Fruit fly (Drosophila melanogaster) whole organism, wandering third instar larva: ENCODE results near the gene CG43678.
A peak's percentile ranks its signal among the peaks of the same experiment; 100 is the strongest.

ENCODE experiments used
- Abd-B ChIP-seq: fragments of >200 bp; optimal IDR thresholded peaks from 2 replicates; lab custom pipeline; 2017; ENCODE audit warnings: missing biosample characterization, missing genetic modification characterization
- CG32264 ChIP-seq: fragments of 200-800 bp; sonication (Bioruptor generic); optimal IDR thresholded peaks from 2 replicates; lab custom pipeline; 2016; ENCODE audit warnings: missing biosample characterization, missing genetic modification characterization
- CG9705 ChIP-seq: fragments of 200-800 bp; sonication (Bioruptor generic); optimal IDR thresholded peaks from 2 replicates; lab custom pipeline; 2018; ENCODE audit warnings: missing biosample characterization, mild to moderate bottlenecking, missing genetic modification characterization
- CrebA ChIP-seq: fragments of 200-800 bp; sonication (Bioruptor generic); optimal IDR thresholded peaks from 2 replicates; lab custom pipeline; 2016; ENCODE audit warnings: missing biosample characterization, mild to moderate bottlenecking, missing genetic modification characterization, borderline replicate concordance
- Dfd ChIP-seq: fragments of >200 bp; optimal IDR thresholded peaks from 2 replicates; lab custom pipeline; 2017; ENCODE audit warnings: missing biosample characterization, missing genetic modification characterization
- Dif ChIP-seq: fragments of 200-275, 200-300 bp; sonication (Bioruptor generic); optimal IDR thresholded peaks from 2 replicates; lab custom pipeline; 2018; ENCODE audit warnings: missing biosample characterization, missing genetic modification characterization; ENCODE audit not compliant: partially characterized antibody
- GATAd ChIP-seq: sonication (Bioruptor generic); optimal IDR thresholded peaks from 2 replicates; lab custom pipeline; 2016; ENCODE audit warnings: missing biosample characterization, missing genetic modification characterization
- HLH106 ChIP-seq: fragments of 200-800 bp; optimal IDR thresholded peaks from 3 replicates; lab custom pipeline; 2019; ENCODE audit warnings: missing biosample characterization, mild to moderate bottlenecking, missing genetic modification characterization, moderate library complexity
- Hr78 ChIP-seq: fragments of >200 bp; optimal IDR thresholded peaks from 2 replicates; lab custom pipeline; 2017; ENCODE audit warnings: missing biosample characterization, missing genetic modification characterization
- Hr83 ChIP-seq: fragments of 200-300 bp; sonication (Bioruptor generic); optimal IDR thresholded peaks from 2 replicates; lab custom pipeline; 2016; ENCODE audit warnings: missing biosample characterization, mild to moderate bottlenecking, missing genetic modification characterization, moderate library complexity; ENCODE audit not compliant: poor library complexity, severe bottlenecking
- Jra ChIP-seq: sonication (Bioruptor generic); optimal IDR thresholded peaks from 2 replicates; lab custom pipeline; 2016; ENCODE audit warnings: missing biosample characterization, missing genetic modification characterization
- Mio ChIP-seq: sonication (Bioruptor generic); optimal IDR thresholded peaks from 2 replicates; lab custom pipeline; 2016; ENCODE audit warnings: missing biosample characterization, missing genetic modification characterization
- Myc ChIP-seq: fragments of >200 bp; optimal IDR thresholded peaks from 2 replicates; lab custom pipeline; 2017
- N ChIP-seq: fragments of >200 bp; optimal IDR thresholded peaks from 2 replicates; lab custom pipeline; 2018; ENCODE audit warnings: missing biosample characterization, missing external identifiers, missing genetic modification characterization
- OdsH ChIP-seq: fragments of 200-800 bp; sonication (Bioruptor generic); optimal IDR thresholded peaks from 2 replicates; lab custom pipeline; 2016; ENCODE audit warnings: missing biosample characterization, mild to moderate bottlenecking, missing genetic modification characterization
- Rel ChIP-seq, 2 experiments: fragments of 200-800 bp; sonication (Bioruptor generic) in 1 of 2; optimal IDR thresholded peaks; 2 replicates in 1 of 2; 3 replicates in 1 of 2; lab custom pipeline; 2016 to 2019; ENCODE audit warnings: mild to moderate bottlenecking in 2 of 2, missing biosample characterization in 2 of 2, missing genetic modification characterization in 2 of 2, moderate library complexity in 1 of 2
- Sp1 ChIP-seq: fragments of 200-800 bp; sonication (Bioruptor generic); optimal IDR thresholded peaks from 3 replicates; lab custom pipeline; 2019; ENCODE audit warnings: missing biosample characterization, mild to moderate bottlenecking, missing genetic modification characterization, moderate library complexity
- Vsx2 ChIP-seq: fragments of 200-300, 225-300 bp; sonication (Bioruptor generic); optimal IDR thresholded peaks from 2 replicates; lab custom pipeline; 2018; ENCODE audit warnings: missing biosample characterization, missing genetic modification characterization; ENCODE audit not compliant: partially characterized antibody
- br ChIP-seq: fragments of 200-800 bp; sonication (Bioruptor generic); optimal IDR thresholded peaks from 2 replicates; lab custom pipeline; 2016; ENCODE audit warnings: missing biosample characterization, missing genetic modification characterization
- brk ChIP-seq: fragments of 200-800 bp; sonication (Bioruptor generic); optimal IDR thresholded peaks from 2 replicates; lab custom pipeline; 2016; ENCODE audit warnings: missing biosample characterization, mild to moderate bottlenecking, missing genetic modification characterization
- dmrt93B ChIP-seq: fragments of 200-800 bp; sonication (Bioruptor generic); optimal IDR thresholded peaks from 2 replicates; lab custom pipeline; 2018; ENCODE audit warnings: missing biosample characterization, mild to moderate bottlenecking, missing genetic modification characterization
- dsf ChIP-seq: sonication (Bioruptor generic); optimal IDR thresholded peaks from 2 replicates; lab custom pipeline; 2016; ENCODE audit warnings: missing biosample characterization, missing genetic modification characterization, borderline replicate concordance
- foxo ChIP-seq, 2 experiments: fragments of 200-800 bp; sonication (Bioruptor generic); optimal IDR thresholded peaks; 2 replicates in 1 of 2; 3 replicates in 1 of 2; lab custom pipeline; 2016 to 2017; ENCODE audit warnings: missing biosample characterization in 2 of 2, missing genetic modification characterization in 2 of 2
- fru ChIP-seq: fragments of 200-800 bp; sonication (Bioruptor generic); optimal IDR thresholded peaks from 3 replicates; lab custom pipeline; 2016; ENCODE audit warnings: missing biosample characterization, mild to moderate bottlenecking, missing genetic modification characterization
- h ChIP-seq: fragments of 200-800 bp; sonication (Bioruptor generic); optimal IDR thresholded peaks from 3 replicates; lab custom pipeline; 2016; ENCODE audit warnings: missing biosample characterization, mild to moderate bottlenecking, missing genetic modification characterization
- jim ChIP-seq: fragments of 175-275, 200-325 bp; sonication (Bioruptor generic); optimal IDR thresholded peaks from 2 replicates; lab custom pipeline; 2016; ENCODE audit warnings: missing biosample characterization, mild to moderate bottlenecking, missing genetic modification characterization
- lola ChIP-seq: fragments of >200 bp; optimal IDR thresholded peaks from 2 replicates; lab custom pipeline; 2017; ENCODE audit warnings: missing biosample characterization, missing genetic modification characterization
- pan ChIP-seq: fragments of >200 bp; optimal IDR thresholded peaks from 2 replicates; lab custom pipeline; 2017
- psq ChIP-seq: fragments of 200-800 bp; sonication (Bioruptor generic); optimal IDR thresholded peaks from 3 replicates; lab custom pipeline; 2017; ENCODE audit warnings: missing biosample characterization, mild to moderate bottlenecking, missing genetic modification characterization, moderate library complexity
- rgr ChIP-seq: fragments of 200-800 bp; sonication (Bioruptor generic); optimal IDR thresholded peaks from 3 replicates; lab custom pipeline; 2016; ENCODE audit warnings: missing biosample characterization, mild to moderate bottlenecking, missing genetic modification characterization
- sage ChIP-seq: fragments of 200-800 bp; sonication (Bioruptor generic); optimal IDR thresholded peaks from 2 replicates; lab custom pipeline; 2016; ENCODE audit warnings: missing biosample characterization, mild to moderate bottlenecking, missing genetic modification characterization
- sv ChIP-seq: fragments of 200-800 bp; sonication (Bioruptor generic); optimal IDR thresholded peaks from 3 replicates; lab custom pipeline; 2016; ENCODE audit warnings: missing biosample characterization, missing genetic modification characterization
- usp ChIP-seq: fragments of >200 bp; optimal IDR thresholded peaks from 2 replicates; lab custom pipeline; 2017; ENCODE audit warnings: missing biosample characterization, missing genetic modification characterization
- woc ChIP-seq: sonication (Bioruptor generic); optimal IDR thresholded peaks from 2 replicates; lab custom pipeline; 2016; ENCODE audit warnings: missing biosample characterization, mild to moderate bottlenecking, missing genetic modification characterization

Gene CG43678

DNA sequence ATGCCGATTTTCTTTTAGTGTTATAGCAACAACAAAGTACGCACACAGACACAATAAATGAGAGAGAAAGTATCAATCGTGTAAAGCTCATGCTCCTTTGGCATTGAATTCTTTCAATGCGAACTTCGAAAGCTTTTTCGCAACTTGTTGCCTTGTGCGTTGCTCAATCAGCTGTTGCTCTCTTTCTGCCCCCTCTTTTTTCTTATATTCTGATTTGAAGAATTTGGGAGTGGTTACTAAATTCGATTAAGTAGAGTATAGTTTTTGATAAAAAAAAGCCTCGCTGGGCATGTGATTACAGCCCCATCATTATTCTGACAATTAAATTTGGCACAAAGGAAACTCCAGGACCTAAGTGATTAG is 14.6 kb downstream of the CG43678 start:
- TF ChIP-seq Rel (GFP tag; optimal IDR thresholded peaks at IDR 0.05; lab: Kevin White, UChicago) (no peak), Rel (tag; optimal IDR thresholded peaks at IDR 0.05; lab: Kevin White, UChicago) (no peak)

DNA sequence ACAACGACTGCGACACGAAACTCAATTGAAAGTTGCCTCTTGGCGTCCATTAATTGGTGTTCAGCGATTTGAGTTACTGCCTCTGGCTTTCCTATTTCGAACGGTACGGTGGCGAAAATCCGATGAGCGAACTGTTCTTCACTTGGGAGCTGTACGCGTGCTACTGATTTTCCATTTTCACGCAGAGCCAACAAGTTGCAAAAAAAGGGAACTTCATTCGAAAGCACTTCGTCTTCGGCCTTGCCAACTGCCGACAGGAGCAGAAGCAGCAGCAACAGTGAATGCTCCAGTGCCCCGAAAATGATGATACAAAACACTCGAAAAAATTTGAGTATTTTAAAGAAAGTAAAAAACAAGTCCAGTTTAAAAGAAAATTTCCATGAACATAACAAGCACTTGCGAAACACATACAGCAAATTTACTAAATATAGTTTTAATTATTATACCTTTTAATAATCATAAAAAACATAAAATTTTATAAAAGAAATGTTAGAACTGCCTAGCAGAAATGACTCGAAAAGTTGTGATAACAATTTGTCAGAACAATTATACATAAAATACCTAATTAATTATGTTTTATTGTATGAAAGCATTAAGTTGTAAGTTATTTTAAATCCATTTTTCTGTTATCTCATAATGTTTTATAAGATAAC is 15.1 kb downstream of the CG43678 start:
- peak; percentile 19 for TF ChIP-seq HLH106 (tag; lab: Kevin White, UChicago)
- TF ChIP-seq foxo (GFP tag; optimal IDR thresholded peaks at IDR 0.05; lab: Kevin White, UChicago): peak in 1 of 2 experiments; percentile 0
- TF ChIP-seq jim: no peak
- TF ChIP-seq N (GFP tag; lab: Kevin White, UChicago): no peak
- TF ChIP-seq Myc (lab: Kevin White, UChicago): no peak

DNA sequence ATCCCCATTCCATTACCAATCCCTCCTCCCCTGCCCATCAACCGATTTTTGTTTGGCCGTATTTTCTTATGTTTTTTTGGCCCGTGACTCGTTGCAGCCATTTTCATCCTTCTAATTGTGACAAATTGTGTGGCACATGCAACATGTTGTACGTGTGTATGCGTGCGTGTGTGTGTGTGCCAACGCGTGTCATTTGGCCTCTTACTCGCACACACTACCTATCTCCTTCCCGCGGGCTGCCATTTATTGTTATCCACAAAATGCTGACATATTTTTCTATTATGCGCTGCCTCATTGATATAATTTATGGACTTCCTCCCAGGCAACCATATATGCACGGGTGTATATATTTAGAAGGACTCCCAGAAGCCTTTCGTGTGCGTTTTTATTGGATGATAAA is 17.5 kb downstream of the CG43678 start:
- TF ChIP-seq br (GFP tag; lab: Kevin White, UChicago) (no peak), Dfd (peak; percentile 3), CG32264 (GFP tag; lab: Kevin White, UChicago) (no peak), Abd-B (GFP tag; lab: Kevin White, UChicago) (no peak)
- TF ChIP-seq, all 38 proteins: peak for 1

DNA sequence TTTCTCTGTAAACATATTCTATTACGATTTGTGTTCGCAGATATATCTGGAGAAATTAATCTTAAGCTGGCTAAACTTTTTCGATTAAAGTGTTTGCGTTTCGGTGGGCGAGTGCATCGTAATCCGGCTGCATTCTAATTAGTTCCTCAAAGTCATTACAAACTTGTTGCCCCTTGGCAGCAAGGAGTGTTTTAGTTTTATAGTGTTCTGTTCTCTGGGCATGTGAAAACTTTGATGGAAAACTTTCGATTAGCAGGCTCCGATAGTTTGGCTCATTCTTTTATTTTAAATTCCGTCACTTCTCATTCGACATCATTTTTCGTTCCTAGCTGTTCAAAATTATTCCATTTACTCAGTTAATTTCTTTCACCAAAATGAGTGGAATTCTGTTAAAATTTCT is 26.1 kb downstream of the CG43678 start, which contains the start of gene CG32148:
TSS of gene CG32148 (plus strand) at position 301 of the 400 bp plus-strand sequence.
- no peak for TF ChIP-seq Hr83
- TF ChIP-seq Dif (GFP tag; lab: Kevin White, UChicago): no peak
- no peak for TF ChIP-seq rgr
- TF ChIP-seq GATAd (GFP tag; lab: Kevin White, UChicago): no peak
- TF ChIP-seq brk: no peak
- TF ChIP-seq sv (GFP tag; lab: Kevin White, UChicago): no peak
- TF ChIP-seq Rel (GFP tag; optimal IDR thresholded peaks at IDR 0.05; lab: Kevin White, UChicago): no peak
- no peak for TF ChIP-seq Rel (tag; optimal IDR thresholded peaks at IDR 0.05; lab: Kevin White, UChicago)
- no peak for TF ChIP-seq sage
- no peak for TF ChIP-seq Mio (GFP tag; lab: Kevin White, UChicago)

DNA sequence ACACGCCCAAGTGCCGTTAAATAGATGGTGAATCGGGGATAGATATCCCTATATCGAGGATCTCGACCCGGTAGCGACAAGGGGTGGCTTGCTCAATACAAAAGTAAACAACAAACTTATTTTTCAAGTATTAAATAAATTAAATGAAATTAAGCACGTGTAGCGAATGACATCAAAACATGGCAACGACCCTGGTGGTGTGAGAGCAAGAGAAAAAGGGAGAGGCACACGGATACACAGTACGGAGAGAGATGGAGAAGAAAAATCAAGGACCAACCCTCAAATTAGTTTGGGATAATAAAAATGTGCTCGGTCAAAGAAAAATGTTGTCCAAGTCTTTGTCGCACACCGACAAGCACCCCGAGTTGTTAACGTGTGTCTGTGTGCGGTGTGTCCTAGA is 28.3 kb downstream of the CG43678 start:
- no peak for TF ChIP-seq HLH106 (tag; lab: Kevin White, UChicago)
- TF ChIP-seq foxo (GFP tag; optimal IDR thresholded peaks at IDR 0.05; lab: Kevin White, UChicago): no peak
- TF ChIP-seq Hr78: no peak
- no peak for TF ChIP-seq Myc (lab: Kevin White, UChicago)
- TF ChIP-seq N (GFP tag; lab: Kevin White, UChicago): no peak
- TF ChIP-seq fru: no peak
- no peak for TF ChIP-seq Abd-B (GFP tag; lab: Kevin White, UChicago)
- no peak for TF ChIP-seq GATAd (GFP tag; lab: Kevin White, UChicago)
- TF ChIP-seq, all 38 proteins: peak for 0

DNA sequence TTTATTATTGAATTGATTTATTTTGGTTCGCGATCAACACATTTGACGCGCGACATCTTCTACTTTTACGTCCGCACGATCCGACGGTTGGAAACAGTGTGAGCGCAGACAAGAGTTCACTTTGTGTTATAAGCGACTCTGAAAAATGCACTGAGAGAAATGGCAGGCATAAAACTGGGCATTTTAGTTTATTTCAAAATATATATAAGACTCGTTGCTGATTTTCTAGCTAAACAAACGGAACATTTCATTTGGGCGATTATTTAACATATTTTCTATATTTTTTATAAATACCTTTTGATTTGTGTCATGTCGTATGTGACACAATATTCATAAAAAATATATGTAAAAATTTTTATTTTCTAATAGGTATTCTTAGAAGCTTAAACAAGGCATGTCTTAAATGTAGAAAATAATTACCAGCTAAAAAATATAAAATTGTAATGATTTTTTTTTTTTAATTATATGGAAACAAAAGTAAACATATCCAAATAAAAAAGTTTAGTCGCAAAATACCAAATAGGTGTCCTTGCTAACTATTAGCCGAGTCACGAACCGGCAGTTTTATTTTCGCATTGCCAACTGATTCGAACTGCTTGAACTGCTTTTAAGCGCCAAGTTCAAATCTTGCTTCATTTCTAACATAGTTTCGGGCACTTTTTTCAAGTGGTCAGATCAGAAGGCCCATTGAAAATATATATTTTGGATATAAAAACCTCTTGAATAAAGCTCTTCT is 35.2 kb downstream of the CG43678 start, which contains the start of gene Reck:
TSS of gene Reck (minus strand) at position 106 of the 736 bp plus-strand sequence.
- TF ChIP-seq CG32264 (GFP tag; lab: Kevin White, UChicago) (peak; percentile 12), psq (peak; percentile 43), br (GFP tag; lab: Kevin White, UChicago) (peak; percentile 44), Sp1 (GFP tag; lab: Kevin White, UChicago) (peak; percentile 67), CG9705 (GFP tag; lab: Kevin White, UChicago) (peak; percentile 26), OdsH (peak; percentile 75), HLH106 (tag; lab: Kevin White, UChicago) (peak; percentile 55), rgr (peak; percentile 83), dmrt93B (no peak), sv (GFP tag; lab: Kevin White, UChicago) (peak; percentile 73), h (GFP tag; lab: Kevin White, UChicago) (peak; percentile 80), jim (no peak), pan (lab: Kevin White, UChicago) (no peak), Mio (GFP tag; lab: Kevin White, UChicago) (no peak), Hr78 (no peak), brk (peak; percentile 87), Abd-B (GFP tag; lab: Kevin White, UChicago) (no peak), N (GFP tag; lab: Kevin White, UChicago) (no peak), GATAd (GFP tag; lab: Kevin White, UChicago) (no peak), lola (GFP tag; lab: Kevin White, UChicago) (no peak), usp (no peak), dsf (GFP tag; lab: Kevin White, UChicago) (peak; percentile 21), CrebA (GFP tag; lab: Kevin White, UChicago) (peak; percentile 1), Vsx2 (GFP tag; lab: Kevin White, UChicago) (no peak), Dif (GFP tag; lab: Kevin White, UChicago) (no peak), woc (GFP tag; lab: Kevin White, UChicago) (no peak), fru (peak; percentile 65), foxo (GFP tag; optimal IDR thresholded peaks at IDR 0.05; lab: Kevin White, UChicago) (peak in 1 of 2 experiments; percentile 74), Hr83 (peak; percentile 55), Jra (GFP tag; lab: Kevin White, UChicago) (peak; percentile 12), Dfd (peak; percentile 20)
